Worm (Caenorhabditis elegans) whole organism, L1 larva: Measurements from ENCODE around the gene ldh-1.

Experiments used
- F16B12.6 ChIP-seq: fragments of 150-350 bp; optimal IDR thresholded peaks from 2 replicates; lab custom pipeline; 2014; ENCODE audit warnings: missing biosample characterization, missing genetic modification characterization
- aha-1 ChIP-seq: fragments of 150-350 bp; optimal IDR thresholded peaks from 2 replicates; lab custom pipeline; 2014; ENCODE audit warnings: missing biosample characterization, missing genetic modification characterization
- blmp-1 ChIP-seq: fragments of 150-350 bp; optimal IDR thresholded peaks from 2 replicates; lab custom pipeline; 2014; ENCODE audit warnings: missing biosample characterization, missing genetic modification characterization
- ceh-63 ChIP-seq: fragments of 200-800 bp; sonication (Bioruptor generic); optimal IDR thresholded peaks from 2 replicates; lab custom pipeline; 2018; ENCODE audit warnings: mild to moderate bottlenecking, missing genetic modification characterization, missing compliant biosample characterization
- ceh-8 ChIP-seq: fragments of 200-800 bp; sonication (Bioruptor generic); optimal IDR thresholded peaks from 2 replicates; lab custom pipeline; 2018; ENCODE audit warnings: mild to moderate bottlenecking, missing genetic modification characterization, moderate library complexity, missing compliant biosample characterization
- ceh-82 ChIP-seq, 3 experiments: fragments of 150-350 bp in 1 of 3; sonication (generic microtip) in 2 of 3; optimal IDR thresholded peaks; 2 replicates each; lab custom pipeline; 2014 to 2017; ENCODE audit warnings: missing biosample characterization in 3 of 3, missing genetic modification characterization in 3 of 3
- ceh-90 ChIP-seq: sonication (generic microtip); optimal IDR thresholded peaks from 2 replicates; lab custom pipeline; 2016; ENCODE audit warnings: missing genetic modification characterization, missing compliant biosample characterization
- ces-1 ChIP-seq: fragments of 150-350 bp; optimal IDR thresholded peaks from 2 replicates; lab custom pipeline; 2014; ENCODE audit warnings: missing biosample characterization, missing genetic modification reagents, missing genetic modification characterization
- dpl-1 ChIP-seq, 3 experiments: fragments of 150-350 bp in 2 of 3; sonication (generic microtip) in 1 of 3; optimal IDR thresholded peaks; 2 replicates each; lab custom pipeline; 2014 to 2017; ENCODE audit warnings: missing biosample characterization in 3 of 3, missing genetic modification characterization in 3 of 3, missing genetic modification reagents in 3 of 3
- efl-1 ChIP-seq, 4 experiments: fragments of 150-350 bp; optimal IDR thresholded peaks in 3 of 4; peaks in 1 of 4; 1 replicate in 1 of 4; 2 replicates in 3 of 4; lab custom pipeline; 2014; ENCODE audit warnings: missing biosample characterization in 2 of 4, missing genetic modification characterization in 2 of 4, missing genetic modification reagents in 2 of 4
- egl-13 ChIP-seq: sonication (generic microtip); optimal IDR thresholded peaks from 2 replicates; lab custom pipeline; 2016; ENCODE audit warnings: missing genotype, missing genetic modification reagents, missing genetic modification characterization, missing compliant biosample characterization
- fkh-10 ChIP-seq: sonication (generic microtip); optimal IDR thresholded peaks from 2 replicates; lab custom pipeline; 2017; ENCODE audit warnings: missing biosample characterization, missing genetic modification reagents, missing genetic modification characterization
- fkh-4 ChIP-seq: sonication (generic microtip); optimal IDR thresholded peaks from 2 replicates; lab custom pipeline; 2016; ENCODE audit warnings: missing compliant biosample characterization, missing genetic modification characterization, borderline replicate concordance
- fos-1 ChIP-seq: fragments of 150-350 bp; optimal IDR thresholded peaks from 2 replicates; lab custom pipeline; 2014; ENCODE audit warnings: missing biosample characterization, missing genetic modification characterization
- grh-1 ChIP-seq: fragments of 200-800 bp; sonication (Bioruptor generic); IDR thresholded peaks from 2 replicates; pipeline ENCODE4 v1.3.6; 2022; ENCODE audit warnings: missing genetic modification reagents, missing genetic modification characterization, missing compliant biosample characterization
- hlh-17 ChIP-seq: fragments of 200-800 bp; sonication (Bioruptor generic); optimal IDR thresholded peaks from 2 replicates; lab custom pipeline; 2018; ENCODE audit warnings: missing genetic modification characterization, mild to moderate bottlenecking, missing compliant biosample characterization, moderate library complexity, borderline replicate concordance
- lin-13 ChIP-seq: fragments of 150-350 bp; optimal IDR thresholded peaks from 2 replicates; lab custom pipeline; 2014; ENCODE audit warnings: missing biosample characterization, missing genetic modification reagents, missing genetic modification characterization
- lin-35 ChIP-seq, 2 experiments: fragments of 150-350 bp; optimal IDR thresholded peaks; 2 replicates each; lab custom pipeline; 2014; ENCODE audit warnings: missing biosample characterization in 2 of 2, missing genetic modification characterization in 2 of 2, missing genetic modification reagents in 2 of 2
- lin-39 ChIP-seq: fragments of 150-350 bp; optimal IDR thresholded peaks from 2 replicates; lab custom pipeline; 2014; ENCODE audit warnings: missing biosample characterization, missing genetic modification reagents, missing genetic modification characterization
- lsy-2 ChIP-seq, 2 experiments: fragments of 150-350 bp; optimal IDR thresholded peaks; 2 replicates each; lab custom pipeline; 2014; ENCODE audit warnings: missing biosample characterization in 2 of 2, missing genetic modification characterization in 2 of 2
- mdl-1 ChIP-seq, 2 experiments: fragments of 150-350 bp; optimal IDR thresholded peaks; 2 replicates each; lab custom pipeline; 2014 to 2017; ENCODE audit warnings: missing biosample characterization in 2 of 2, missing genetic modification characterization in 2 of 2, inconsistent platforms in 1 of 2
- nhr-11 ChIP-seq: fragments of 150-350 bp; optimal IDR thresholded peaks from 2 replicates; lab custom pipeline; 2014; ENCODE audit warnings: missing biosample characterization, missing genetic modification characterization
- nhr-237 ChIP-seq: fragments of 150-350 bp; optimal IDR thresholded peaks from 2 replicates; lab custom pipeline; 2014; ENCODE audit warnings: missing biosample characterization, missing genetic modification characterization
- nhr-76 ChIP-seq: sonication (generic microtip); optimal IDR thresholded peaks from 2 replicates; lab custom pipeline; 2017; ENCODE audit warnings: missing biosample characterization, missing genetic modification characterization
- nhr-84 ChIP-seq: sonication (generic microtip); optimal IDR thresholded peaks from 2 replicates; lab custom pipeline; 2017; ENCODE audit warnings: missing biosample characterization, missing genetic modification characterization
- pag-3 ChIP-seq: sonication (generic microtip); optimal IDR thresholded peaks from 2 replicates; lab custom pipeline; 2017; ENCODE audit warnings: missing genetic modification characterization, mild to moderate bottlenecking, missing compliant biosample characterization, antibody characterized with exemption, borderline replicate concordance; ENCODE audit not compliant: insufficient read depth
- pax-3 ChIP-seq: fragments of 200-800 bp; sonication (Bioruptor generic); optimal IDR thresholded peaks from 2 replicates; lab custom pipeline; 2018; ENCODE audit warnings: mild to moderate bottlenecking, missing genetic modification characterization, moderate library complexity, missing compliant biosample characterization
- rnt-1 ChIP-seq: sonication (generic microtip); optimal IDR thresholded peaks from 2 replicates; lab custom pipeline; 2016; ENCODE audit warnings: mild to moderate bottlenecking, missing genetic modification characterization, moderate library complexity, missing compliant biosample characterization
- snpc-4 ChIP-seq: fragments of 150-350 bp; optimal IDR thresholded peaks from 2 replicates; lab custom pipeline; 2014; ENCODE audit warnings: missing biosample characterization, missing genetic modification characterization
- swsn-7 ChIP-seq: sonication (generic microtip); optimal IDR thresholded peaks from 2 replicates; lab custom pipeline; 2016; ENCODE audit warnings: missing genetic modification characterization, missing compliant biosample characterization
- unc-86 ChIP-seq: sonication (generic microtip); optimal IDR thresholded peaks from 2 replicates; lab custom pipeline; 2016; ENCODE audit warnings: missing genetic modification characterization, missing compliant biosample characterization
- xbp-1 ChIP-seq: sonication (generic microtip); optimal IDR thresholded peaks from 2 replicates; lab custom pipeline; 2016; ENCODE audit warnings: missing genetic modification characterization, missing compliant biosample characterization
- zag-1 ChIP-seq: fragments of 150-350 bp; optimal IDR thresholded peaks from 2 replicates; lab custom pipeline; 2014; ENCODE audit warnings: missing biosample characterization, missing genetic modification characterization
- ztf-4 ChIP-seq: fragments of 150-350 bp; optimal IDR thresholded peaks from 2 replicates; lab custom pipeline; 2014; ENCODE audit warnings: missing biosample characterization, missing genetic modification characterization

ldh-1 gene

DNA sequence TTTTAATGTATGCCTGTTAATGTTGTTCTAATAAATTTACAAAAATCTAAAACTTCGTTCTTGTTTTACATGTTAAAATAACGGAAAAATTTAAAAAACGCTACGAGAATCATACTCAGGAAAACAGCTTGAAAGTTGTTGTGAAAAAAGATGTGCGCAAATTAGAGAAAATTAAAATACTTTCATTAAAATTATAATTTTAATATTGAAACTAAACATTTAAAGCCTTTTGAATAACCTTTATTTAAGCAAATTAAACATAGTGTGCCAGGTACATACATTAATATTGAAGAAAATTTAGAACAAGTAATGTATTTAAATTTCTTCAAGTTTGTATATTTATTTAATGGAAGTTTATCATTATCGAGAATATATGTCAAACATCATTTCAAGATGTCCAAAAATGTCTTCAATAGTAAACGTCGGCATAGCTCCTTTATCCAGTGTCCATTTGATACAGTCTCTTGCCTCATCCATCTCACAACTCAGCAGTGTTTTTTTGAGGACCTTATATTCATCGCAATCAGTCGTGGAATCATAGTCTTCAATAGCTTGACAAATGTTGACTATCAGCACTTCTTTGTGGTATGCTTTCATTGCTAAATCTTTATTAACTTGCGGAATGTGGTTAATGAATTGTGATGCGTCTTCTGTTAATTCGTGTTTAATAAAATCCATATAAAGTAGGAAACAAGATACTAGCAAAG lies 38.0 kb downstream of the ldh-1 start (continued):
- TF ChIP-seq blmp-1 (tag; lab: Kevin White, UChicago) (no peak), nhr-11 (no peak), snpc-4 (peak; percentile 63), aha-1 (tag; lab: Kevin White, UChicago) (peak; percentile 27), xbp-1 (tag; lab: Kevin White, UChicago) (no peak), nhr-84 (no peak), rnt-1 (no peak), swsn-7 (tag; lab: Kevin White, UChicago) (peak; percentile 31), pag-3 (no peak), ceh-8 (GFP tag; lab: Kevin White, UChicago) (peak; percentile 23), grh-1 (GFP tag; lab: Robert Waterston, UW) (no peak), ceh-82 (tag; optimal IDR thresholded peaks at IDR 0.05; lab: Kevin White, UChicago) (no peak), lin-13 (GFP tag; lab: Kevin White, UChicago) (peak; percentile 44), egl-13 (tag; lab: Kevin White, UChicago) (peak; percentile 41), fkh-10 (GFP tag; lab: Kevin White, UChicago) (no peak)

DNA sequence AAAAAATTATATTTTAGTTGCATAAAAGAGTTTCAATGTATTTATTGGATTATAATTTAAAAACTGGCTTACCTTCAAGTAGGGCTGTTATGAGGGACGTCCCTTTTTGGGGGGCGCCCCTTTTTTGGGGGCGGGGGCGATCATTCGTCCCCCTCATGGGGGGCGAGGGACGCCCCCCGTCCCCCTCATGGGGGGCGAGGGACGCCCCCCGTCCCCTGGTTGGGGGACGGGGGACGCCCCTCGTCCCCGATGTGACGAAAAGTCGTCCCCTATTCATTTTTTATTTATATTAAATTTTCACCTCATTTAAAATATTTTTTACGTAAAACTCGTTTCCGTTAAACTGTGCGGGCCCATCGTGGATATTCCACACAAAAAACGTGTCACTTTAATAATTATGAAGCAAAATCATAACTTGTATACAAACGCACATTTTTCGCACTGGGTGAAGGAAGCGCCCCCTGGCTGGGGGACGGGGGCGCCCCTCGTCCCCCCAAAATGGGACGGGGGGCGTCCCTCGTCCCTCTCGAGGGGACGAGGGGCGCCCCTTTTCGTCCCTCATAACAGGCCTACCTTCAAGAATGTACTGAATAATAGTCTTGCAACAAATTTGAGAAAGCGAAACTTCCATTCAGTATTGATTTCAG lies 41.6 kb downstream of the ldh-1 start:
- no peak for TF ChIP-seq lin-35 (GFP tag; optimal IDR thresholded peaks at IDR 0.05; lab: Kevin White, UChicago)
- TF ChIP-seq mdl-1 (tag; optimal IDR thresholded peaks at IDR 0.05; lab: Kevin White, UChicago), result no peak
- no peak for TF ChIP-seq ceh-90 (tag; lab: Kevin White, UChicago)
- TF ChIP-seq nhr-237, result no peak
- no peak for TF ChIP-seq unc-86
- TF ChIP-seq hlh-17 (GFP tag; lab: Kevin White, UChicago), result no peak
- TF ChIP-seq ceh-8 (GFP tag; lab: Kevin White, UChicago), result peak; percentile 75

DNA sequence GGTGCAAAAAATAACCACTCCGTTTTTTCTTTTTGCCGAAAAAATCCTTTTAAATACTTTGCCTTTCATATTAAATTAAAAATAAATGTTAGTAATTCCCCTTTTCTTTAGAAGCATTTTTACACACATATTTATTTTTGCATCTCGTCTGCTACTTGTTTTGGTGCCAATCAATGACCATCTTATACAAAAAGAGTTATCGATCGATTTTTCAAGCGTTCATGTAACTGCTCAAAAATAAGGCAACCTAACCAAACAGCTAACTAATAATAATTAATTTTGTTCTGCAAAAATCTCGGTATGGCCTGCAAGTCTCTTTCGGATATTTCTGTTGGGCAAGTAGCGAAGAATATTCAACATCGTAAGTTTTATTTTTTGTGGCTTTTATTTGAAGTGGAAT lies 42.5 kb downstream of the ldh-1 start, which contains the start of gene F44E5.2:
Gene F44E5.2 (plus strand): TSS at position 301 of the 400 bp plus-strand sequence.
- TF ChIP-seq lsy-2 (tag; optimal IDR thresholded peaks at IDR 0.05; lab: Kevin White, UChicago) (no peak), hlh-17 (GFP tag; lab: Kevin White, UChicago) (no peak), nhr-76 (tag; lab: Kevin White, UChicago) (no peak), pax-3 (tag; lab: Kevin White, UChicago) (no peak), zag-1 (tag; lab: Kevin White, UChicago) (no peak), ceh-63 (no peak), F16B12.6 (tag; lab: Kevin White, UChicago) (no peak), dpl-1 (GFP tag; optimal IDR thresholded peaks at IDR 0.05; lab: Kevin White, UChicago) (no peak), fkh-4 (no peak), efl-1 (optimal IDR thresholded peaks at IDR 0.05; lab: Kevin White, UChicago) (no peak), efl-1 (GFP tag; optimal IDR thresholded peaks at IDR 0.05 in 1 of 2; lab: Kevin White, UChicago) (no peak), lin-39 (no peak), nhr-11 (no peak), ztf-4 (tag; lab: Kevin White, UChicago) (no peak)
- TF ChIP-seq, all 84 proteins: peak for 0

- TF ChIP-seq ces-1 (GFP tag; lab: Kevin White, UChicago) (no peak), fos-1 (tag; lab: Kevin White, UChicago) (no peak), zag-1 (tag; lab: Kevin White, UChicago) (no peak), efl-1 (optimal IDR thresholded peaks at IDR 0.05; lab: Kevin White, UChicago) (no peak), efl-1 (GFP tag; optimal IDR thresholded peaks at IDR 0.05 in 1 of 2; lab: Kevin White, UChicago) (peak in 1 of 2 experiments; percentile 76)
Measured at ce11 chrII:11772364-11772763, 48.4 kb downstream of the ldh-1 start, which contains the start of gene F44E5.15. Gene F44E5.15 (plus strand): TSS chrII:11772664.
